Worm (Caenorhabditis elegans): Measurements from ENCODE around the gene ZK377.15.

DNA sequence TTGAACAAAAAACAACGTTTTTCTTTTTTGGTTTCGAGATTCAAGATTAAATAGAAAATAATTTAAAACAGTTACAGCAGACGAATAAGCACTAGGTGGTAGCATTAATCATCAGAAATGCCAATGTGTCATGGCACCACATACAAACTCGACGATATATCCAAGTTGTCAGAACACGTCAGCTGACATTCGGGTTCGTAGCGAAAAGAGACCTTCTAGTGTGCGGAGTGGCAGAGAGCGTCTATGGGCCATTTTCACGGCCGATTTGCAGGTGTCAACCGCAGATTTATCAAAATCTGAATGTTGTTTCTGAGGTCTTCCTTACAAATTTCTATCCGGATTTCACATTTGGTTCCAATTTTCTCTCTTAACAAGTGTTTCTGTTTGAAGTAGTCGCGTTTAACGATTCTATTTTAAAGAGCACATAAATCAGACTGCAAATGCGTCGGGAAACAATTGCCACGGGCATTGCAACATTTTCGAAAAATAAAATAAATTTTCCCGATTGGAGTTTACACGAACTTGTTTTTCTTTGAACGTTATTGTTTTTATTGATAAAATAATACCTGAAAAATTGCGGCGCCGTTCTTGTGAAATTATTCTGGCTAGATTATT, 22.5 kb upstream of the ZK377.15 start:
- TF ChIP-seq nhr-77 (tag; optimal IDR thresholded peaks at IDR 0.05) (no peak), unc-39 (tag; optimal IDR thresholded peaks at IDR 0.05) (no peak)

Data from whole organism, L4 larva.